Fruit fly (Drosophila melanogaster): Measurements from ENCODE around the gene CG7573.

Gene CG7573

dm6 chr3L:11349908-11350405 lies 38.4 kb downstream of the CG7573 start (continued):
- TF ChIP-seq H15 (GFP tag; IDR thresholded peaks at IDR 0.05): peak; percentile 87
- peak; percentile 93 for TF ChIP-seq Sox100B (GFP tag; optimal IDR thresholded peaks at IDR 0.05)
- TF ChIP-seq Chrac-16 (GFP tag; optimal IDR thresholded peaks at IDR 0.05): peak; percentile 89
- peak; percentile 90 for TF ChIP-seq CG7372 (GFP tag; IDR thresholded peaks at IDR 0.05)
- peak; percentile 83 for TF ChIP-seq ATbp (GFP tag; optimal IDR thresholded peaks at IDR 0.05)
- no peak for TF ChIP-seq CG34224 (GFP tag; IDR thresholded peaks at IDR 0.05; ENCODE audit: partially characterized antibody)
- TF ChIP-seq CG4617 (GFP tag; optimal IDR thresholded peaks at IDR 0.05; ENCODE audit: borderline replicate concordance): peak; percentile 50
- TF ChIP-seq nerfin-1 (tag; optimal IDR thresholded peaks at IDR 0.05): peak; percentile 89
- TF ChIP-seq peb (GFP tag; IDR thresholded peaks at IDR 0.05): peak; percentile 81
- TF ChIP-seq disco-r (GFP tag; optimal IDR thresholded peaks at IDR 0.05): peak; percentile 56
- no peak for TF ChIP-seq kni (GFP tag; optimal IDR thresholded peaks at IDR 0.05)
- TF ChIP-seq grau (tag; optimal IDR thresholded peaks at IDR 0.05): peak; percentile 94
- TF ChIP-seq ranshi (GFP tag; IDR thresholded peaks at IDR 0.05): peak; percentile 77; the same call in 1 of the 2 replicates
- TF ChIP-seq Hr3 (GFP tag; optimal IDR thresholded peaks at IDR 0.05): peak; percentile 87
- TF ChIP-seq bsh (GFP tag; optimal IDR thresholded peaks at IDR 0.05): peak; percentile 90 to 91
- TF ChIP-seq ssp (GFP tag; IDR thresholded peaks at IDR 0.05): peak; percentile 85
- peak; percentile 85 for TF ChIP-seq Bteb2 (GFP tag; optimal IDR thresholded peaks at IDR 0.05)
- peak; percentile 89 for TF ChIP-seq Mrtf (GFP tag; IDR thresholded peaks at IDR 0.05)
- no peak for TF ChIP-seq HmgD (GFP tag; optimal IDR thresholded peaks at IDR 0.05)
- no peak for TF ChIP-seq D (optimal IDR thresholded peaks at IDR 0.05)
- TF ChIP-seq D (GFP tag; optimal IDR thresholded peaks at IDR 0.05): peak; percentile 92
- peak; percentile 59 for TF ChIP-seq Hand (GFP tag; optimal IDR thresholded peaks at IDR 0.05)
- peak; percentile 37 for TF ChIP-seq repo (GFP tag; optimal IDR thresholded peaks at IDR 0.05)
- peak; percentile 75 for TF ChIP-seq CG9437 (GFP tag; optimal IDR thresholded peaks at IDR 0.05)
- peak; percentile 75; the same call in 1 of the 3 replicates for TF ChIP-seq C15 (GFP tag; IDR thresholded peaks at IDR 0.05)
- TF ChIP-seq CG2199 (GFP tag; IDR thresholded peaks at IDR 0.05): 0 out of 3 replicates have a peak, but pooled peaks have one; percentile 45
- no peak for TF ChIP-seq usp (GFP tag; optimal IDR thresholded peaks at IDR 0.05)
- TF ChIP-seq Max (GFP tag; optimal IDR thresholded peaks at IDR 0.05): peak; percentile 73
- peak; percentile 92 for TF ChIP-seq CG13775 (GFP tag; optimal IDR thresholded peaks at IDR 0.05)
- no peak for TF ChIP-seq CG10431 (GFP tag; optimal IDR thresholded peaks at IDR 0.05)
- TF ChIP-seq CG7745 (tag; optimal IDR thresholded peaks at IDR 0.05): peak; percentile 3
- TF ChIP-seq Awh (GFP tag; IDR thresholded peaks at IDR 0.05): peak; percentile 87
- TF ChIP-seq CG1792 (GFP tag; optimal IDR thresholded peaks at IDR 0.05): peak; percentile 37
- TF ChIP-seq Usf (GFP tag; optimal IDR thresholded peaks at IDR 0.05): peak; percentile 85
- TF ChIP-seq vvl (GFP tag; IDR thresholded peaks at IDR 0.05): peak; percentile 84; the same call in 1 of the 2 replicates
- TF ChIP-seq CG30431 (GFP tag; optimal IDR thresholded peaks at IDR 0.05): peak; percentile 83
- peak; percentile 25 for TF ChIP-seq cg (GFP tag; optimal IDR thresholded peaks at IDR 0.05)
- TF ChIP-seq sisA (GFP tag; IDR thresholded peaks at IDR 0.05): peak; percentile 92
- TF ChIP-seq CG2120 (GFP tag; optimal IDR thresholded peaks at IDR 0.05): peak; percentile 92
- peak; percentile 90 for TF ChIP-seq az2 (GFP tag; optimal IDR thresholded peaks at IDR 0.05)
- TF ChIP-seq h (optimal IDR thresholded peaks at IDR 0.05): no peak
- TF ChIP-seq pho (GFP tag; optimal IDR thresholded peaks at IDR 0.05): peak; percentile 63
- no peak for TF ChIP-seq CG7987 (GFP tag; optimal IDR thresholded peaks at IDR 0.05)
- TF ChIP-seq Sox102F (GFP tag; optimal IDR thresholded peaks at IDR 0.05): peak; percentile 96
- TF ChIP-seq Camta (GFP tag; optimal IDR thresholded peaks at IDR 0.05): peak; percentile 83
- TF ChIP-seq sens-2 (GFP tag; IDR thresholded peaks at IDR 0.05): peak; percentile 57
- peak; percentile 49 for TF ChIP-seq CG31388 (GFP tag; optimal IDR thresholded peaks at IDR 0.05)
- no peak for TF ChIP-seq br (optimal IDR thresholded peaks at IDR 0.05)
- TF ChIP-seq nom (GFP tag; optimal IDR thresholded peaks at IDR 0.05): no peak
- TF ChIP-seq CG11247 (GFP tag; IDR thresholded peaks at IDR 0.05): peak; percentile 87
- TF ChIP-seq YL-1 (GFP tag; optimal IDR thresholded peaks at IDR 0.05): no peak
- TF ChIP-seq luna (GFP tag; optimal IDR thresholded peaks at IDR 0.05): no peak

Data from whole organism, embryonic.